Worm (Caenorhabditis elegans) whole organism, young adult: ENCODE data around the gene ubxn-6.

Source experiments
- T26A5.8 ChIP-seq: sonication (generic microtip); optimal IDR thresholded peaks from 2 replicates; lab custom pipeline; 2016; ENCODE audit warnings: missing genetic modification characterization, missing compliant biosample characterization
- bed-2 ChIP-seq: fragments of 200-800 bp; sonication (Bioruptor generic); IDR thresholded peaks from 2 replicates; pipeline ENCODE4 v1.3.6; 2022; ENCODE audit warnings: missing genetic modification reagents, missing genetic modification characterization, missing compliant biosample characterization
- efl-1 ChIP-seq: fragments of 150-350 bp; optimal IDR thresholded peaks from 2 replicates; lab custom pipeline; 2014; ENCODE audit warnings: missing biosample characterization, missing genetic modification reagents, missing genetic modification characterization
- egl-18 ChIP-seq: fragments of 200-800 bp; sonication (Bioruptor generic); IDR thresholded peaks from 2 replicates; pipeline ENCODE4 v1.3.6; 2022; ENCODE audit warnings: missing genetic modification reagents, missing genetic modification characterization, missing compliant biosample characterization
- let-607 ChIP-seq, 2 experiments: fragments of 200-800 bp in 1 of 2; sonication (Bioruptor generic) in 1 of 2; sonication (generic microtip) in 1 of 2; optimal IDR thresholded peaks; 2 replicates each; lab custom pipeline; 2016 to 2018; ENCODE audit warnings: mild to moderate bottlenecking in 2 of 2, missing compliant biosample characterization in 2 of 2, missing genetic modification characterization in 2 of 2, moderate library complexity in 2 of 2, missing genotype in 1 of 2
- lin-35 ChIP-seq, 3 experiments: fragments of 150-350 bp in 2 of 3; sonication (generic microtip) in 1 of 3; optimal IDR thresholded peaks; 2 replicates each; lab custom pipeline; 2014 to 2018; ENCODE audit warnings: missing biosample characterization in 3 of 3, missing genetic modification characterization in 3 of 3, missing genetic modification reagents in 3 of 3
- ztf-18 ChIP-seq: sonication (generic microtip); optimal IDR thresholded peaks from 2 replicates; lab custom pipeline; 2016; ENCODE audit warnings: missing genotype, mild to moderate bottlenecking, missing genetic modification characterization, missing compliant biosample characterization

DNA sequence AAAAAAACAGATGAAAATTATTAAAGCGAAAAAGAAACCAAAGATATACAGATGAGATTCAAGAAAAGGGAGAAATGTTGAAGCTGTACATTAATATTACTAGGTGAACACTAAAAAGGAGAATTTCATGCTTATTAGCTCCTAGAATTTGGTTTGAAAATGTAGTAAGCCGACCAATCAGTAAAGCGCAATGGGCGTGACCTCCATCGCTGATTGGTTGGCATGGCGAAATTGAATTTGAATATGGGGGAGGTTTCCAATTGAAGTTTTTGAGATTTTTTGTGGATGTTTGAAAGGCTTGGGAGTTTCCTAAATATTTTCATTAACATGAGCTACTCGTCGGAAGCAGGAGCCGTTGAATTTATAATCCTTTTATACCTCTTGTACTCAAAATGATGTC, 32.8 kb downstream of the ubxn-6 start:
- TF ChIP-seq bed-2: no peak
- TF ChIP-seq egl-18 (GFP tag; lab: Robert Waterston, UW): no peak
- TF ChIP-seq ztf-18 (tag; lab: Kevin White, UChicago): no peak
- no peak for TF ChIP-seq let-607 (tag; optimal IDR thresholded peaks at IDR 0.05; lab: Kevin White, UChicago)
- no peak for TF ChIP-seq efl-1
- no peak for TF ChIP-seq lin-35 (GFP tag; optimal IDR thresholded peaks at IDR 0.05; lab: Kevin White, UChicago)
- no peak for TF ChIP-seq T26A5.8
